Worm (Caenorhabditis elegans) whole organism, L2 larva: ENCODE measurements around the gene ZC455.1.

ENCODE experiments used
- aly-2 ChIP-seq: fragments of 150-350 bp; optimal IDR thresholded peaks from 2 replicates; lab custom pipeline; 2014; ENCODE audit warnings: missing biosample characterization, missing genetic modification characterization
- ama-1 ChIP-seq: fragments of 150-350 bp; optimal IDR thresholded peaks from 2 replicates; lab custom pipeline; 2018; ENCODE audit warnings: inconsistent platforms
- ceh-82 ChIP-seq: fragments of 150-350 bp; optimal IDR thresholded peaks from 2 replicates; lab custom pipeline; 2014; ENCODE audit warnings: missing biosample characterization, missing genetic modification characterization
- egl-27 ChIP-seq: sonication (generic microtip); optimal IDR thresholded peaks from 3 replicates; lab custom pipeline; 2017; ENCODE audit warnings: missing biosample characterization, missing genetic modification reagents, missing genetic modification characterization
- elt-1 ChIP-seq: fragments of 150-350 bp; optimal IDR thresholded peaks from 2 replicates; lab custom pipeline; 2014; ENCODE audit warnings: missing biosample characterization, missing genetic modification characterization
- lin-39 ChIP-seq: fragments of 150-350 bp; optimal IDR thresholded peaks from 2 replicates; lab custom pipeline; 2014; ENCODE audit warnings: missing biosample characterization, missing genetic modification reagents, missing genetic modification characterization
- nhr-237 ChIP-seq: fragments of 150-350 bp; optimal IDR thresholded peaks from 2 replicates; lab custom pipeline; 2014; ENCODE audit warnings: missing biosample characterization, missing genetic modification characterization
- nhr-6 ChIP-seq: fragments of 150-350 bp; optimal IDR thresholded peaks from 2 replicates; lab custom pipeline; 2014; ENCODE audit warnings: missing biosample characterization, missing genetic modification characterization
- nhr-77 ChIP-seq: fragments of 150-350 bp; optimal IDR thresholded peaks from 2 replicates; lab custom pipeline; 2014; ENCODE audit warnings: missing biosample characterization, missing genetic modification characterization
- snpc-4 ChIP-seq: fragments of 150-350 bp; optimal IDR thresholded peaks from 2 replicates; lab custom pipeline; 2014; ENCODE audit warnings: missing biosample characterization, missing genetic modification characterization
- ztf-11 ChIP-seq: sonication (generic microtip); optimal IDR thresholded peaks from 2 replicates; lab custom pipeline; 2017; ENCODE audit warnings: missing biosample characterization, missing genetic modification characterization

- TF ChIP-seq lin-39 = no peak
- no peak for TF ChIP-seq nhr-77
- no peak for TF ChIP-seq ceh-82 (tag; lab: Kevin White, UChicago)
- no peak for TF ChIP-seq ama-1 (lab: Kevin White, UChicago)
- no peak for TF ChIP-seq ztf-11 (tag; lab: Kevin White, UChicago)
- no peak for TF ChIP-seq aly-2 (tag; lab: Kevin White, UChicago)
- TF ChIP-seq nhr-6 (tag; lab: Kevin White, UChicago) = no peak
- TF ChIP-seq snpc-4 (tag; lab: Kevin White, UChicago) = no peak
- TF ChIP-seq nhr-237 (tag; lab: Kevin White, UChicago) = no peak
- TF ChIP-seq elt-1 = no peak
- TF ChIP-seq egl-27 (tag; lab: Kevin White, UChicago) = no peak
These were observed 19.4 kb downstream of the ZC455.1 start, which contains the start of gene ugt-5 for ce11 chrV:12792752-12793151.
